Worm (Caenorhabditis elegans): ENCODE results near the gene C50H2.7.

DNA sequence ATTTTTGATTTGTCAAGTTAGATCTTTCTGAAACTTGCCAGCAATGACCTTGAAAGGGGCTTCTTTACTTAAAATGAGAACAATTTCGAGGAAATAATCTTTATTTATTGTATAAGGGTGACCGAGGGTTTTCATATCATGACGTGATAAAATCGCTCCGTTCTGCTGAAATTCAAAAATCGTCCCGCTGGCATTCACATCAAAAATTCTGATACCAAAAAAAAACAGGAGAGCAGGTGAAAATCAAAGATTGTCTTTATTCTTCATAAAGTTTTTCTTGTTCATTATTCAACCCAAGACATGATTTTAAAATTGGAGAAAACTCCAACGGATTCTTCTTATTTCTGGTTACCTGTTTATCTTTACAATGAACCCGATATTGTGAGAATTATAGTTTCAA, 21.5 kb downstream of the C50H2.7 start, which contains the start of gene sre-28:
- no peak for TF ChIP-seq elt-2 (tag; optimal IDR thresholded peaks at IDR 0.05)
- TF ChIP-seq snpc-4 (tag; optimal IDR thresholded peaks at IDR 0.05), result no peak

All from whole organism, L1 larva.